Fruit fly (Drosophila melanogaster) whole organism, embryonic: ENCODE results near the gene CG6870.

ENCODE experiments used
- Abd-B ChIP-seq: fragments of 200-800 bp; sonication (Bioruptor generic); optimal IDR thresholded peaks from 2 replicates; lab custom pipeline; 2018; ENCODE audit warnings: missing biosample characterization, mild to moderate bottlenecking, missing genetic modification characterization, moderate library complexity
- Adf1 ChIP-seq: fragments of 200-800 bp; sonication (Bioruptor generic); IDR thresholded peaks from 2 replicates; pipeline ENCODE4 v1.3.6; 2022; ENCODE audit warnings: missing biosample characterization, missing genetic modification characterization
- Atf3 ChIP-seq: fragments of 200-800 bp; sonication (Bioruptor generic); optimal IDR thresholded peaks from 3 replicates; lab custom pipeline; 2016; ENCODE audit warnings: missing biosample characterization, missing genetic modification characterization
- BEAF-32 ChIP-seq: fragments of 200-800 bp; sonication (Bioruptor generic); optimal IDR thresholded peaks from 3 replicates; lab custom pipeline; 2017; ENCODE audit warnings: missing biosample characterization, missing genetic modification characterization, mild to moderate bottlenecking, moderate library complexity, missing genetic modification reagents
- CG10267 ChIP-seq: fragments of 200-800 bp; sonication (Bioruptor generic); optimal IDR thresholded peaks from 2 replicates; lab custom pipeline; 2018; ENCODE audit warnings: missing biosample characterization, mild to moderate bottlenecking, missing genetic modification characterization, moderate library complexity
- CG10274 ChIP-seq: fragments of 200-800 bp; sonication (Bioruptor generic); optimal IDR thresholded peaks from 3 replicates; lab custom pipeline; 2017; ENCODE audit warnings: missing biosample characterization, mild to moderate bottlenecking, missing genetic modification characterization
- CG11398 ChIP-seq: fragments of 200-800 bp; sonication (Bioruptor generic); optimal IDR thresholded peaks from 2 replicates; lab custom pipeline; 2016; ENCODE audit warnings: missing biosample characterization, missing genetic modification characterization
- CG12299 ChIP-seq: fragments of 200-800 bp; sonication (Bioruptor generic); optimal IDR thresholded peaks from 2 replicates; lab custom pipeline; 2018; ENCODE audit warnings: missing biosample characterization, mild to moderate bottlenecking, missing genetic modification characterization
- CG1233 ChIP-seq: fragments of 200-800 bp; sonication (Bioruptor generic); optimal IDR thresholded peaks from 4 replicates; lab custom pipeline; 2018; ENCODE audit warnings: missing biosample characterization, mild to moderate bottlenecking, missing genetic modification characterization
- CG12391 ChIP-seq: fragments of 200-800 bp; sonication (Bioruptor generic); optimal IDR thresholded peaks from 3 replicates; lab custom pipeline; 2018; ENCODE audit warnings: missing biosample characterization, mild to moderate bottlenecking, missing genetic modification characterization, moderate library complexity
- CG14667 ChIP-seq: fragments of 200-800 bp; sonication (Bioruptor generic); IDR thresholded peaks from 2 replicates; pipeline ENCODE4 v1.3.6; 2022; ENCODE audit warnings: missing biosample characterization, missing genetic modification characterization
- CG14860 ChIP-seq: fragments of 200-800 bp; sonication (Bioruptor generic); IDR thresholded peaks from 3 replicates; pipeline ENCODE4 v1.3.6; 2022; ENCODE audit warnings: missing biosample characterization, missing genetic modification characterization; ENCODE audit not compliant: partially characterized antibody
- CG15269 ChIP-seq: fragments of 200-800 bp; sonication (Bioruptor generic); optimal IDR thresholded peaks from 2 replicates; lab custom pipeline; 2018; ENCODE audit warnings: missing biosample characterization, mild to moderate bottlenecking, missing genetic modification characterization, moderate library complexity
- CG16779 ChIP-seq: fragments of 200-800 bp; sonication (Bioruptor generic); IDR thresholded peaks from 2 replicates; pipeline ENCODE4 v1.3.6; 2022; ENCODE audit warnings: missing biosample characterization, missing genetic modification characterization
- CG2678 ChIP-seq: fragments of 200-800 bp; sonication (Bioruptor generic); optimal IDR thresholded peaks from 3 replicates; lab custom pipeline; 2019; ENCODE audit warnings: missing biosample characterization, mild to moderate bottlenecking, missing genetic modification characterization, moderate library complexity
- CG34376 ChIP-seq: fragments of 200-800 bp; sonication (Bioruptor generic); optimal IDR thresholded peaks from 2 replicates; lab custom pipeline; 2018; ENCODE audit warnings: missing biosample characterization, mild to moderate bottlenecking, missing genetic modification characterization
- CG34422 ChIP-seq: fragments of 200-800 bp; sonication (Bioruptor generic); IDR thresholded peaks from 3 replicates; pipeline ENCODE4 v1.3.6; 2022; ENCODE audit warnings: missing biosample characterization, missing genetic modification characterization
- CG4328 ChIP-seq: fragments of 200-800 bp; sonication (Bioruptor generic); optimal IDR thresholded peaks from 3 replicates; lab custom pipeline; 2017; ENCODE audit warnings: missing biosample characterization, missing genetic modification reagents, missing genetic modification characterization
- CG5180 ChIP-seq: fragments of 200-800 bp; sonication (Bioruptor generic); optimal IDR thresholded peaks from 3 replicates; lab custom pipeline; 2017; ENCODE audit warnings: missing biosample characterization, missing genetic modification characterization, mild to moderate bottlenecking, moderate library complexity, missing genetic modification reagents
- CG7928 ChIP-seq: fragments of 200-800 bp; sonication (Bioruptor generic); optimal IDR thresholded peaks from 2 replicates; lab custom pipeline; 2017; ENCODE audit warnings: missing biosample characterization, mild to moderate bottlenecking, missing genetic modification characterization
- CG8924 ChIP-seq: fragments of 200-800 bp; optimal IDR thresholded peaks from 3 replicates; lab custom pipeline; 2019; ENCODE audit warnings: missing biosample characterization, mild to moderate bottlenecking, missing genetic modification characterization, moderate library complexity
- CG9609 ChIP-seq: fragments of 200-800 bp; sonication (Bioruptor generic); optimal IDR thresholded peaks from 3 replicates; lab custom pipeline; 2016; ENCODE audit warnings: missing biosample characterization, missing genetic modification characterization
- CG9797 ChIP-seq: fragments of 200-800 bp; sonication (Bioruptor generic); optimal IDR thresholded peaks from 3 replicates; lab custom pipeline; 2018; ENCODE audit warnings: missing biosample characterization, mild to moderate bottlenecking, missing genetic modification characterization
- CTCF ChIP-seq: fragments of 200-800 bp; sonication (Bioruptor generic); optimal IDR thresholded peaks from 2 replicates; lab custom pipeline; 2017; ENCODE audit warnings: missing biosample characterization, mild to moderate bottlenecking, missing genetic modification characterization, moderate library complexity
- Dp ChIP-seq: fragments of 200-800 bp; sonication (Bioruptor generic); optimal IDR thresholded peaks from 2 replicates; lab custom pipeline; 2018; ENCODE audit warnings: missing biosample characterization, mild to moderate bottlenecking, missing genetic modification characterization, moderate library complexity
- Elba2 ChIP-seq: fragments of 200-800 bp; sonication (Bioruptor generic); optimal IDR thresholded peaks from 3 replicates; lab custom pipeline; 2016; ENCODE audit warnings: missing biosample characterization, missing genetic modification characterization
- H2.0 ChIP-seq: fragments of 200-800 bp; sonication (Bioruptor generic); IDR thresholded peaks from 2 replicates; pipeline ENCODE4 v1.3.6; 2022; ENCODE audit warnings: missing biosample characterization, missing genetic modification characterization
- Hey ChIP-seq: fragments of 200-800 bp; sonication (Bioruptor generic); optimal IDR thresholded peaks from 3 replicates; lab custom pipeline; 2018; ENCODE audit warnings: missing biosample characterization, mild to moderate bottlenecking, missing genetic modification characterization
- Hsf ChIP-seq: fragments of 200-800 bp; sonication (Bioruptor generic); optimal IDR thresholded peaks from 3 replicates; lab custom pipeline; 2016; ENCODE audit warnings: missing biosample characterization, missing genetic modification characterization
- Mes4 ChIP-seq: fragments of 200-800 bp; sonication (Bioruptor generic); optimal IDR thresholded peaks from 2 replicates; lab custom pipeline; 2016; ENCODE audit warnings: missing biosample characterization, missing genetic modification characterization
- amos ChIP-seq: fragments of 200-800 bp; sonication (Bioruptor generic); IDR thresholded peaks from 2 replicates; pipeline ENCODE4 v1.3.6; 2022; ENCODE audit warnings: missing biosample characterization, missing genetic modification characterization; ENCODE audit not compliant: partially characterized antibody
- ara ChIP-seq: fragments of 200-800 bp; sonication (Bioruptor generic); IDR thresholded peaks from 2 replicates; pipeline ENCODE4 v1.3.6; 2022; ENCODE audit warnings: missing biosample characterization, missing genetic modification characterization
- bcd ChIP-seq: fragments of 200-800 bp; sonication (Bioruptor generic); optimal IDR thresholded peaks from 2 replicates; lab custom pipeline; 2017; ENCODE audit warnings: missing biosample characterization, mild to moderate bottlenecking, missing genetic modification characterization
- cato ChIP-seq: fragments of 200-800 bp; sonication (Bioruptor generic); optimal IDR thresholded peaks from 2 replicates; lab custom pipeline; 2016; ENCODE audit warnings: missing biosample characterization, missing genetic modification characterization, borderline replicate concordance
- crp ChIP-seq, 2 experiments: fragments of 200-800 bp; sonication (Bioruptor generic); optimal IDR thresholded peaks; 2 replicates in 1 of 2; 3 replicates in 1 of 2; lab custom pipeline; 2017; ENCODE audit warnings: missing biosample characterization in 2 of 2, missing genetic modification characterization in 2 of 2, mild to moderate bottlenecking in 1 of 2, moderate library complexity in 1 of 2
- dm ChIP-seq: fragments of 200-800 bp; sonication (Bioruptor generic); optimal IDR thresholded peaks from 3 replicates; lab custom pipeline; 2016; ENCODE audit warnings: missing biosample characterization, missing genetic modification characterization
- ewg ChIP-seq: fragments of 200-800 bp; sonication (Bioruptor generic); optimal IDR thresholded peaks from 3 replicates; lab custom pipeline; 2017; ENCODE audit warnings: mild to moderate bottlenecking, missing biosample characterization, missing genetic modification reagents, missing genetic modification characterization
- eyg ChIP-seq: fragments of 200-800 bp; sonication (Bioruptor generic); optimal IDR thresholded peaks from 3 replicates; lab custom pipeline; 2016; ENCODE audit warnings: missing biosample characterization, missing genetic modification characterization
- gfzf ChIP-seq: fragments of 200-800 bp; sonication (Bioruptor generic); optimal IDR thresholded peaks from 2 replicates; lab custom pipeline; 2016; ENCODE audit warnings: missing biosample characterization, mild to moderate bottlenecking, missing genetic modification characterization, moderate library complexity
- grau ChIP-seq: fragments of 200-800 bp; optimal IDR thresholded peaks from 3 replicates; lab custom pipeline; 2019; ENCODE audit warnings: missing biosample characterization, mild to moderate bottlenecking, missing genetic modification characterization, moderate library complexity
- grn ChIP-seq: fragments of 200-800 bp; sonication (Bioruptor generic); optimal IDR thresholded peaks from 3 replicates; lab custom pipeline; 2017; ENCODE audit warnings: missing biosample characterization, missing genetic modification characterization
- h ChIP-seq: fragments of >200 bp; optimal IDR thresholded peaks from 2 replicates; lab custom pipeline; 2017
- klu ChIP-seq: fragments of 200-800 bp; sonication (Bioruptor generic); IDR thresholded peaks from 2 replicates; pipeline ENCODE4 v1.3.6; 2022; ENCODE audit warnings: missing biosample characterization, missing genetic modification characterization
- nerfin-2 ChIP-seq: fragments of 200-800 bp; sonication (Bioruptor generic); IDR thresholded peaks from 2 replicates; pipeline ENCODE4 v1.3.6; 2022; ENCODE audit warnings: missing biosample characterization, missing genetic modification characterization; ENCODE audit not compliant: partially characterized antibody
- phol ChIP-seq: fragments of 200-800 bp; sonication (Bioruptor generic); optimal IDR thresholded peaks from 3 replicates; lab custom pipeline; 2018; ENCODE audit warnings: missing biosample characterization, mild to moderate bottlenecking, missing genetic modification characterization, moderate library complexity
- pnt ChIP-seq: fragments of 200-800 bp; sonication (Bioruptor generic); optimal IDR thresholded peaks from 3 replicates; lab custom pipeline; 2016; ENCODE audit warnings: missing biosample characterization, missing genetic modification characterization
- pros ChIP-seq: fragments of 200-800 bp; sonication (Bioruptor generic); optimal IDR thresholded peaks from 3 replicates; lab custom pipeline; 2019; ENCODE audit warnings: missing biosample characterization, mild to moderate bottlenecking, missing genetic modification characterization, moderate library complexity
- so ChIP-seq: fragments of 200-800 bp; sonication (Bioruptor generic); IDR thresholded peaks from 3 replicates; pipeline ENCODE4 v1.3.6; 2022; ENCODE audit warnings: missing biosample characterization, missing genetic modification characterization
- trem ChIP-seq: fragments of 200-800 bp; optimal IDR thresholded peaks from 3 replicates; lab custom pipeline; 2019; ENCODE audit warnings: missing biosample characterization, mild to moderate bottlenecking, missing genetic modification characterization, moderate library complexity
- wdn ChIP-seq: fragments of 200-800 bp; sonication (Bioruptor generic); IDR thresholded peaks from 2 replicates; pipeline ENCODE4 v1.3.6; 2022; ENCODE audit warnings: missing biosample characterization, missing genetic modification characterization
- wor ChIP-seq: fragments of 200-800 bp; sonication (Bioruptor generic); IDR thresholded peaks from 2 replicates; pipeline ENCODE4 v1.3.6; 2022; ENCODE audit warnings: missing biosample characterization, missing genetic modification characterization

Gene CG6870

DNA sequence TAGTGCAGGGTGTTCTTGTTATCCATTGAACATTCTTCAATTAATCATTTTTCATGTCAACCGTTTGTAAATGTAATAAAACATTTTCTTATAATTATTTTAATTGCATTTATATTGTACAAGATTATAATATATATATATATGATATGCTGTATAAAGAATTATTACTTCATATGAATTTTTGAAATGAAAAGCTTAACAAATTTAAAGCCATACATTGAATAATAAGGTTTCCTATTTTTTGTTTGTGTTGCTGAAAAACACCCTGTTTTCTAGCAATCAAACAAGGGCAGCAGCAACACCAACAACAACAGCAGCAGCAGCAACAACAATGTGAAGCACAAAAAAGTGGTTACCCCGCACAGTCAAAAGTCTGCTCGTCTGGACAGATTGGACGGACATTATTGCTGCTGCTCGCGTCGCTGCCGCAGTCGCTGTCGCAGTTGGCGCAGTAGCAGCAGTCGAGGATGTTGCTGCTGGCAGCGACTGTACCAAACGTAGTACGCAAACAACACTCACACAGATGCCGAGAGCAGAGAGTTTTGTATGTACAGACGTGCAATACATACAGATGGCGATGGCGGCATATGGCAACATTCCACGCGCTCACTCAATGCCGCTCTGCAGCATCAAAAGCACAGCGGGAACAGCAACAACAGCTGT lies 33.9 kb downstream of the CG6870 start (continued):
- TF ChIP-seq CG9609 (no peak), Mes4 (no peak), CG11398 (no peak), CG10274 (no peak), CG15269 (tag; lab: Kevin White, UChicago) (peak; percentile 55), CTCF (GFP tag; lab: Kevin White, UChicago) (no peak), Hsf (GFP tag; lab: Kevin White, UChicago) (no peak), Adf1 (GFP tag; lab: Robert Waterston, UW) (peak; percentile 97), CG34376 (GFP tag; lab: Kevin White, UChicago) (no peak), pnt (no peak), so (GFP tag; lab: Robert Waterston, UW) (no peak), CG12391 (peak; percentile 53), phol (tag; lab: Kevin White, UChicago) (no peak), Dp (GFP tag; lab: Kevin White, UChicago) (no peak), CG5180 (peak; percentile 7), BEAF-32 (GFP tag; lab: Kevin White, UChicago) (no peak), crp (GFP tag; optimal IDR thresholded peaks at IDR 0.05; lab: Kevin White, UChicago) (no peak), CG8924 (tag; lab: Kevin White, UChicago) (peak; percentile 68), wdn (GFP tag; lab: Robert Waterston, UW) (no peak), wor (GFP tag; lab: Robert Waterston, UW) (no peak), CG4328 (GFP tag; lab: Kevin White, UChicago) (no peak), trem (tag; lab: Kevin White, UChicago) (no peak), CG34422 (GFP tag; lab: Robert Waterston, UW) (no peak), Abd-B (no peak), H2.0 (no peak), eyg (GFP tag; lab: Kevin White, UChicago) (no peak), Hey (no peak), CG10267 (tag; lab: Kevin White, UChicago) (peak; percentile 13), CG7928 (no peak), bcd (GFP tag; lab: Kevin White, UChicago) (peak; percentile 6), CG16779 (GFP tag; lab: Robert Waterston, UW) (no peak), grau (peak; percentile 73), cato (GFP tag; lab: Kevin White, UChicago) (no peak), klu (GFP tag; lab: Robert Waterston, UW) (no peak), Atf3 (GFP tag; lab: Kevin White, UChicago) (no peak), grn (GFP tag; lab: Kevin White, UChicago) (no peak), CG1233 (GFP tag; lab: Kevin White, UChicago) (no peak), nerfin-2 (GFP tag; lab: Robert Waterston, UW) (no peak), ewg (GFP tag; lab: Kevin White, UChicago) (no peak), CG9797 (GFP tag; lab: Kevin White, UChicago) (no peak), CG14860 (GFP tag; lab: Robert Waterston, UW) (no peak), CG12299 (tag; lab: Kevin White, UChicago) (peak; percentile 10), CG14667 (GFP tag; lab: Robert Waterston, UW) (no peak), h (no peak), amos (GFP tag; lab: Robert Waterston, UW) (no peak), pros (GFP tag; lab: Kevin White, UChicago) (no peak), dm (no peak), ara (GFP tag; lab: Robert Waterston, UW) (no peak), gfzf (no peak), CG2678 (tag; lab: Kevin White, UChicago) (peak; percentile 77), Elba2 (no peak)
